Worm (Caenorhabditis elegans) whole organism, mixed stage, embryonic: ENCODE results near the gene fbxc-32.
"Not testable (repeated sequence)": the region's sequence is repeated elsewhere in the genome, so short reads cannot be mapped to it uniquely, and the experiment has no call there.

ENCODE experiments used
- nhr-12 ChIP-seq: fragments of 150-350 bp; optimal IDR thresholded peaks from 2 replicates; lab custom pipeline; 2014; ENCODE audit warnings: missing biosample characterization, missing genetic modification characterization
- pha-4 ChIP-seq: fragments of 150-350 bp; optimal IDR thresholded peaks from 2 replicates; lab custom pipeline; 2018; ENCODE audit warnings: missing biosample characterization, missing genetic modification reagents, missing genetic modification characterization

DNA sequence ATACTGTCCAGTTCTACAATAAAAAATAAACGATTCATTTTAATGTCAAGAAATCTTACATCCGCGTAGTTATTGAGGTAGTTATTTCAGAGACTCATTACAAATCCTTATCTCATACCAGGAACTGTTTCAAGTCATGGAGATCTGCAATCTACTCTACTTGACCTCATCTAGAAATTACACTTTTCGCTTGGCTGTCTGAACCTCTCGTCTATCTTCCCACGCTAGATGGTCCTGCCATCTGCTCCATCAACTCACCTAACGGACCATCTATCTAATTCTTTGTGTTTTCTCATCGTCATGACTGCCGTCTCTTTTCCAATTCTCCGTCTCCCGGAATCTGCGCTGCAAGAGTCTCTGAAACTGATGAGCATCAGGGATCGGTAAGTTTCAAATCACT lies 46.2 kb upstream of the fbxc-32 start, which contains the start of gene F45D11.7:
- not testable (repeated sequence) for TF ChIP-seq nhr-12, pha-4
